Worm (Caenorhabditis elegans) whole organism, early embryonic: Measurements from ENCODE around the gene gtl-1.

ENCODE experiments used
- F13C5.2 ChIP-seq: sonication (generic microtip); optimal IDR thresholded peaks from 2 replicates; lab custom pipeline; 2017; ENCODE audit warnings: mild to moderate bottlenecking, missing genetic modification characterization, inconsistent platforms, missing compliant biosample characterization
- ama-1 ChIP-seq: fragments of 150-350 bp; optimal IDR thresholded peaks from 2 replicates; lab custom pipeline; 2014
- ceh-36 ChIP-seq: sonication (generic microtip); optimal IDR thresholded peaks from 2 replicates; lab custom pipeline; 2016; ENCODE audit warnings: missing genetic modification characterization, inconsistent platforms, missing compliant biosample characterization
- flt-1 ChIP-seq: fragments of 200-800 bp; sonication (Bioruptor generic); IDR thresholded peaks from 2 replicates; pipeline ENCODE4 v1.3.6; 2022; ENCODE audit warnings: missing genetic modification characterization, missing compliant biosample characterization
- hmg-4 ChIP-seq: fragments of 200-800 bp; sonication (Bioruptor generic); optimal IDR thresholded peaks from 2 replicates; lab custom pipeline; 2018; ENCODE audit warnings: mild to moderate bottlenecking, missing genetic modification characterization, missing compliant biosample characterization
- sea-1 ChIP-seq: fragments of 200-800 bp; sonication (Bioruptor generic); conservative IDR thresholded peaks from 2 replicates; pipeline ENCODE4 v1.3.6; 2022; ENCODE audit warnings: missing genetic modification characterization, missing compliant biosample characterization

- TF ChIP-seq ceh-36 (tag; lab: Kevin White, UChicago) (no peak), flt-1 (GFP tag; lab: Robert Waterston, UW) (no peak), ama-1 (lab: Kevin White, UChicago) (no peak), sea-1 (GFP tag; lab: Robert Waterston, UW) (no peak), F13C5.2 (tag; lab: Kevin White, UChicago) (no peak), hmg-4 (GFP tag; lab: Kevin White, UChicago) (no peak)
Observed at ce11 chrIV:11212978-11213377, 46.4 kb downstream of the gtl-1 start.
